Worm (Caenorhabditis elegans) whole organism, L2 larva: ENCODE data around the gene srh-166.

ENCODE experiments used
- ama-1 ChIP-seq: fragments of 150-350 bp; optimal IDR thresholded peaks from 2 replicates; lab custom pipeline; 2018; ENCODE audit warnings: inconsistent platforms
- gmeb-1 ChIP-seq: fragments of 150-350 bp; optimal IDR thresholded peaks from 2 replicates; lab custom pipeline; 2014; ENCODE audit warnings: missing biosample characterization, missing genetic modification characterization
- lin-39 ChIP-seq: fragments of 150-350 bp; optimal IDR thresholded peaks from 2 replicates; lab custom pipeline; 2014; ENCODE audit warnings: missing biosample characterization, missing genetic modification reagents, missing genetic modification characterization
- nhr-21 ChIP-seq: fragments of 150-350 bp; optimal IDR thresholded peaks from 2 replicates; lab custom pipeline; 2014; ENCODE audit warnings: missing biosample characterization, missing genetic modification characterization
- nhr-237 ChIP-seq: fragments of 150-350 bp; optimal IDR thresholded peaks from 2 replicates; lab custom pipeline; 2014; ENCODE audit warnings: missing biosample characterization, missing genetic modification characterization
- nhr-6 ChIP-seq: fragments of 150-350 bp; optimal IDR thresholded peaks from 2 replicates; lab custom pipeline; 2014; ENCODE audit warnings: missing biosample characterization, missing genetic modification characterization
- nhr-77 ChIP-seq: fragments of 150-350 bp; optimal IDR thresholded peaks from 2 replicates; lab custom pipeline; 2014; ENCODE audit warnings: missing biosample characterization, missing genetic modification characterization

DNA sequence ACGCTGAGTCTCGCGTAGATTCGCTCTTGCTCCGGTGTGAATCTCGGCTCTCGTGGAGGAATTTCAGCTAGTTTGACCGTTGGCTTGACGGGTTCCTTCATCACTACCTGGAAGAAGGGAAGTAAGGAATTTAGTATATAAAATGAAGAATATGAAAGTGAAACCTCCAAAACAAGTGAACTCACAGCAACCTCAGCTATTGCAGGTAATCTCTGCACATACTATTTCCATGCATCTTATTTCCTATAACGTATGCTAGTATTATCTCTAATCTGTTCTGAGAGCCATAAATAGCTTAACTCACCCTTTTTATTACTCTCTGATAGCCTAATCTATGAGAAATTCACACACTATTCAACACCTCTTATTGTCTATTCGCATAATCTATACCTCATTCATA lies 20.7 kb downstream of the srh-166 start, which contains the start of gene Y38H6C.4:
- TF ChIP-seq gmeb-1 (no peak), ama-1 (lab: Kevin White, UChicago) (no peak), nhr-77 (tag; lab: Kevin White, UChicago) (no peak), nhr-21 (tag; lab: Kevin White, UChicago) (no peak), nhr-6 (tag; lab: Kevin White, UChicago) (no peak), lin-39 (tag; lab: Kevin White, UChicago) (no peak), nhr-237 (tag; lab: Kevin White, UChicago) (no peak)
